Worm (Caenorhabditis elegans): ENCODE data around the gene K05F1.13.

ce11 chrII:5836153-5836719, 47.3 kb downstream of the K05F1.13 start, which contains the start of gene fzo-1:
- TF ChIP-seq ama-1 (optimal IDR thresholded peaks at IDR 0.05) (no peak), hmg-4 (GFP tag; optimal IDR thresholded peaks at IDR 0.05) (no peak), sea-1 (GFP tag; conservative IDR thresholded peaks at IDR 0.05) (no peak), tbx-37 (GFP tag; conservative IDR thresholded peaks at IDR 0.05) (0 out of 2 replicates have a peak, but pooled peaks have one; percentile 26)

All from whole organism, early embryonic.